Worm (Caenorhabditis elegans): ENCODE results near the gene nhr-94.

nhr-94 gene

ce11 chrV:7681388-7681787, 4.7 kb downstream of the nhr-94 start, which contains the start of gene cyp-33A1:
Gene cyp-33A1, minus strand, starts transcription at chrV:7681459.
- TF ChIP-seq elt-2 (tag; optimal IDR thresholded peaks at IDR 0.05): peak; percentile 32
- TF ChIP-seq nhr-25 (tag; optimal IDR thresholded peaks at IDR 0.05): peak; percentile 25
- TF ChIP-seq nhr-67 (tag; optimal IDR thresholded peaks at IDR 0.05): no peak
- TF ChIP-seq nhr-23 (tag; optimal IDR thresholded peaks at IDR 0.05): peak; percentile 36
- peak; percentile 65 for TF ChIP-seq ceh-28 (tag; optimal IDR thresholded peaks at IDR 0.05)
- no peak for TF ChIP-seq ceh-16 (tag; optimal IDR thresholded peaks at IDR 0.05)
- peak; percentile 74 for TF ChIP-seq pqm-1 (tag; optimal IDR thresholded peaks at IDR 0.05)
- TF ChIP-seq egl-5 (tag; optimal IDR thresholded peaks at IDR 0.05): peak; percentile 29

ce11 chrV:7675904-7676303, 10.2 kb downstream of the nhr-94 start, which contains the start of gene C12D5.3:
Gene C12D5.3, plus strand, starts transcription at chrV:7676204.
- TF ChIP-seq nhr-28 (tag; optimal IDR thresholded peaks at IDR 0.05): no peak
- TF ChIP-seq ama-1 (optimal IDR thresholded peaks at IDR 0.05): no peak
- no peak for TF ChIP-seq fkh-2 (tag; optimal IDR thresholded peaks at IDR 0.05)
- no peak for TF ChIP-seq nhr-23 (tag; optimal IDR thresholded peaks at IDR 0.05)
- TF ChIP-seq fos-1 (tag; optimal IDR thresholded peaks at IDR 0.05): no peak
- TF ChIP-seq nhr-25 (tag; optimal IDR thresholded peaks at IDR 0.05): no peak
- no peak for TF ChIP-seq nhr-11 (tag; optimal IDR thresholded peaks at IDR 0.05)
- no peak for TF ChIP-seq nhr-76 (tag; optimal IDR thresholded peaks at IDR 0.05)
- TF ChIP-seq elt-1 (tag; optimal IDR thresholded peaks at IDR 0.05): no peak
- no peak for TF ChIP-seq hmg-11 (tag; optimal IDR thresholded peaks at IDR 0.05)
- TF ChIP-seq nfya-1 (tag; optimal IDR thresholded peaks at IDR 0.05; ENCODE audit: insufficient read depth): no peak
- no peak for TF ChIP-seq elt-2 (tag; optimal IDR thresholded peaks at IDR 0.05)

ce11 chrV:7672258-7672657, 13.9 kb downstream of the nhr-94 start, which contains the start of gene C12D5.4:
Gene C12D5.4, plus strand, starts transcription at chrV:7672558.
- no peak for TF ChIP-seq sea-2 (GFP tag; optimal IDR thresholded peaks at IDR 0.05)
- TF ChIP-seq nhr-23 (tag; optimal IDR thresholded peaks at IDR 0.05): no peak
- no peak for TF ChIP-seq fkh-2 (tag; optimal IDR thresholded peaks at IDR 0.05)
- TF ChIP-seq tbx-2 (tag; optimal IDR thresholded peaks at IDR 0.05): no peak
- no peak for TF ChIP-seq nfya-1 (tag; optimal IDR thresholded peaks at IDR 0.05; ENCODE audit: insufficient read depth)
- no peak for TF ChIP-seq ZK546.5 (tag; optimal IDR thresholded peaks at IDR 0.05)
- no peak for TF ChIP-seq zag-1 (tag; optimal IDR thresholded peaks at IDR 0.05)
- TF ChIP-seq lin-39 (tag; optimal IDR thresholded peaks at IDR 0.05): no peak
- no peak for TF ChIP-seq pha-4 (tag; optimal IDR thresholded peaks at IDR 0.05)

- TF ChIP-seq skn-1 (tag; optimal IDR thresholded peaks at IDR 0.05): no peak
- no peak for TF ChIP-seq ceh-82 (tag; optimal IDR thresholded peaks at IDR 0.05)
- TF ChIP-seq mdl-1 (tag; optimal IDR thresholded peaks at IDR 0.05): no peak
- no peak for TF ChIP-seq fkh-2 (tag; optimal IDR thresholded peaks at IDR 0.05)
- no peak for TF ChIP-seq nhr-76 (tag; optimal IDR thresholded peaks at IDR 0.05)
- no peak for TF ChIP-seq zag-1 (tag; optimal IDR thresholded peaks at IDR 0.05)
- no peak for TF ChIP-seq nhr-11 (tag; optimal IDR thresholded peaks at IDR 0.05)
- no peak for TF ChIP-seq egl-27 (tag; optimal IDR thresholded peaks at IDR 0.05)
- no peak for TF ChIP-seq pqm-1 (tag; optimal IDR thresholded peaks at IDR 0.05)
- no peak for TF ChIP-seq nhr-43 (tag; optimal IDR thresholded peaks at IDR 0.05; ENCODE audit: poor library complexity, severe bottlenecking)
- no peak for TF ChIP-seq nhr-12 (tag; optimal IDR thresholded peaks at IDR 0.05)
- no peak for TF ChIP-seq unc-39 (tag; optimal IDR thresholded peaks at IDR 0.05)
- no peak for TF ChIP-seq nfya-1 (tag; optimal IDR thresholded peaks at IDR 0.05; ENCODE audit: insufficient read depth)
- no peak for TF ChIP-seq nhr-23 (tag; optimal IDR thresholded peaks at IDR 0.05)
- no peak for TF ChIP-seq nhr-25 (tag; optimal IDR thresholded peaks at IDR 0.05)
Measured at ce11 chrV:7667940-7668339, 18.2 kb downstream of the nhr-94 start, which contains the start of gene C12D5.5. Gene C12D5.5, plus strand, starts transcription at chrV:7668240.

ce11 chrV:7653567-7653966, 32.6 kb downstream of the nhr-94 start, which contains the start of gene srh-200:
Gene srh-200, minus strand, starts transcription at chrV:7653667.
- TF ChIP-seq daf-12 (tag; optimal IDR thresholded peaks at IDR 0.05): no peak
- no peak for TF ChIP-seq ztf-4 (tag; optimal IDR thresholded peaks at IDR 0.05)
- TF ChIP-seq nhr-76 (tag; optimal IDR thresholded peaks at IDR 0.05): no peak
- no peak for TF ChIP-seq hmg-11 (tag; optimal IDR thresholded peaks at IDR 0.05)
- TF ChIP-seq nhr-11 (tag; optimal IDR thresholded peaks at IDR 0.05): no peak
- TF ChIP-seq mdl-1 (tag; optimal IDR thresholded peaks at IDR 0.05): no peak
- no peak for TF ChIP-seq zag-1 (tag; optimal IDR thresholded peaks at IDR 0.05)
- no peak for TF ChIP-seq nfya-1 (tag; optimal IDR thresholded peaks at IDR 0.05; ENCODE audit: insufficient read depth)
- no peak for TF ChIP-seq R02D3.7 (tag; optimal IDR thresholded peaks at IDR 0.05)
- TF ChIP-seq ceh-16 (tag; optimal IDR thresholded peaks at IDR 0.05): no peak
- no peak for TF ChIP-seq sea-2 (GFP tag; optimal IDR thresholded peaks at IDR 0.05)
- no peak for TF ChIP-seq nhr-237 (tag; optimal IDR thresholded peaks at IDR 0.05)
- TF ChIP-seq nhr-77 (tag; optimal IDR thresholded peaks at IDR 0.05): no peak
- no peak for TF ChIP-seq fkh-10 (GFP tag; optimal IDR thresholded peaks at IDR 0.05)
- TF ChIP-seq lin-39 (tag; optimal IDR thresholded peaks at IDR 0.05): no peak
- no peak for TF ChIP-seq pqm-1 (tag; optimal IDR thresholded peaks at IDR 0.05)
- no peak for TF ChIP-seq nhr-28 (tag; optimal IDR thresholded peaks at IDR 0.05)
- TF ChIP-seq nhr-25 (tag; optimal IDR thresholded peaks at IDR 0.05): no peak
